Fruit fly (Drosophila melanogaster): ENCODE measurements around the gene PolZ2.

Gene PolZ2

DNA sequence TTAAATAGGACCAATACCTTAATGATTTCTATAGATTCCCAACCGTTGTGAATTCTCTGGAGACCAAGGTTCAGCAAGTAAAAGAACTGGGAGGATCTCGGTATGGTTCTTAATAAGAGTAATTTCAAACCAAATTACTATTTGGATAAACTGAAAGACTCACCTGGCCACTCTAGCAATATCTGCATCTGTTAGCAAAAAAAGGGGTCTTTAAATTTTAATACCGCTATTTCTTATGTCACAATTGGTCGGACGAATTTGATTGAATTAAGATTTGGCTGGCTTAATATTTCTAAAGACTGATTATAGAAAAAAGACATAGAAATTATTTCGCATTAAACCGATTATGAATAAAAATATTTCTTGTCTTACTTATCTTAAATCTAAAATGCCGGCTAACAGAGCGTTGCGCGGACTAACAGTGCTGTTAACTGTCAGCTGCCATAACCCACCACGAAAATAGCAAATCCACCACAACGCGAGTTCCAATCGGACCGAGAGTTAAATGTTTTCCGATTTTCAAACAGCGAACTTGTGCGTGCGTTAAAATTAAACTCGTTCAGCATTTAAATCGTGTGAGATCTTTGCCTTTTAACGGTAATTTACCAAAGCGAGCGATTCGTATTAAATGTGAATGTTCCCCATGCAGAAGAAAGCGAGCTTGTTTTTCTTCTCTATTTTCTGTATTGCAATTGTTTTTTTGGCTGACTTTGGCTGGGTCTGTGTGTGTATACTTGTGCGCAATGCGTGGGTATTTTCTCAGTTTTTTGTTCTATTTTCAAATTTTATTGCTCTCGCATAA lies 17.8 kb upstream of the PolZ2 start, which contains the start of gene CRMP:
CRMP (plus strand) TSS at position 474 of the 802 bp plus-strand sequence.
- no peak for TF ChIP-seq CG11902 (GFP tag; optimal IDR thresholded peaks at IDR 0.05)
- TF ChIP-seq CG6808 (GFP tag; optimal IDR thresholded peaks at IDR 0.05): peak; percentile 48
- TF ChIP-seq salr (GFP tag; optimal IDR thresholded peaks at IDR 0.05): no peak
- no peak for TF ChIP-seq esn (GFP tag; optimal IDR thresholded peaks at IDR 0.05)
- TF ChIP-seq net (GFP tag; optimal IDR thresholded peaks at IDR 0.05): no peak
- no peak for TF ChIP-seq topi (GFP tag; optimal IDR thresholded peaks at IDR 0.05)
- no peak for TF ChIP-seq Hr4 (GFP tag; optimal IDR thresholded peaks at IDR 0.05)
- TF ChIP-seq dac (GFP tag; optimal IDR thresholded peaks at IDR 0.05): no peak
- no peak for TF ChIP-seq spab (GFP tag; optimal IDR thresholded peaks at IDR 0.05)
- TF ChIP-seq CG31627 (GFP tag; optimal IDR thresholded peaks at IDR 0.05): no peak
- TF ChIP-seq dsx (GFP tag; optimal IDR thresholded peaks at IDR 0.05; ENCODE audit: poor library complexity, severe bottlenecking): peak; percentile 17
- TF ChIP-seq CG9139 (GFP tag; optimal IDR thresholded peaks at IDR 0.05): peak; percentile 33
- TF ChIP-seq Eip78C (GFP tag): peak; percentile 52
- TF ChIP-seq Eip93F (GFP tag; optimal IDR thresholded peaks at IDR 0.05): no peak
- no peak for TF ChIP-seq CG6163 (GFP tag; IDR thresholded peaks at IDR 0.05)
- no peak for TF ChIP-seq Lpt (GFP tag; optimal IDR thresholded peaks at IDR 0.05)
- peak; percentile 13 to 50 for TF ChIP-seq ss (GFP tag; optimal IDR thresholded peaks at IDR 0.05)
- TF ChIP-seq Eip75B (GFP tag; optimal IDR thresholded peaks at IDR 0.05): no peak
- TF ChIP-seq OdsH (GFP tag; optimal IDR thresholded peaks at IDR 0.05): no peak
- TF ChIP-seq CG8119 (GFP tag; IDR thresholded peaks at IDR 0.05): 0 out of 3 replicates have a peak, but pooled peaks have one; percentile 44
- peak; percentile 0 for TF ChIP-seq CG16779 (tag; optimal IDR thresholded peaks at IDR 0.05)
- peak; percentile 45 for TF ChIP-seq CG6854 (GFP tag; optimal IDR thresholded peaks at IDR 0.05)
- peak; percentile 31; the same call in 1 of the 2 replicates for TF ChIP-seq CG15336 (GFP tag; IDR thresholded peaks at IDR 0.05)
- peak; percentile 4 for TF ChIP-seq CG1621 (tag; optimal IDR thresholded peaks at IDR 0.05)
- peak; percentile 62 for TF ChIP-seq CG6276 (GFP tag; optimal IDR thresholded peaks at IDR 0.05)

DNA sequence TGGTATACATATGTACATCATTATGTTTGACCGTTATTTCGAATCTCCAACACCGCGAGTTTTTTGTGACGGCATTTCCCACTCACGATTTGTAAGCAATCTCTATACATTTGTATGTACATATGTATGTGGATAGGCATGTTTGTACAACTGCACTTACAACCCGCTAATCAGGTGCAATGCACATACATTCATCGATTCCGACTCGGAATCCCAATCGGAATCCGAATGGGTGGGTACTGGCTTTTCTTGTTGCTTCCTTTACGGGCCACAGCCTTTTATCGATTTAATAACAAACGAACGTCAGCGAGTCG lies 17.3 kb upstream of the PolZ2 start:
- TF ChIP-seq CG11902 (GFP tag; optimal IDR thresholded peaks at IDR 0.05) (no peak), CG4318 (GFP tag; optimal IDR thresholded peaks at IDR 0.05) (no peak), dsx (GFP tag; optimal IDR thresholded peaks at IDR 0.05; ENCODE audit: poor library complexity, severe bottlenecking) (no peak), CG7368 (GFP tag; optimal IDR thresholded peaks at IDR 0.05) (no peak), OdsH (GFP tag; optimal IDR thresholded peaks at IDR 0.05) (no peak), Eip78C (GFP tag) (peak; percentile 53)

- TF ChIP-seq CG8119 (GFP tag; IDR thresholded peaks at IDR 0.05) (no peak), Eip78C (GFP tag) (peak; percentile 12), CG11902 (GFP tag; optimal IDR thresholded peaks at IDR 0.05) (no peak), CG31627 (GFP tag; optimal IDR thresholded peaks at IDR 0.05) (no peak), Ets96B (tag; optimal IDR thresholded peaks at IDR 0.05) (no peak), CG16779 (tag; optimal IDR thresholded peaks at IDR 0.05) (no peak), lz (GFP tag; optimal IDR thresholded peaks at IDR 0.05) (no peak), CG4318 (GFP tag; optimal IDR thresholded peaks at IDR 0.05) (no peak), dsx (GFP tag; optimal IDR thresholded peaks at IDR 0.05; ENCODE audit: poor library complexity, severe bottlenecking) (peak; percentile 45), fd85E (GFP tag; optimal IDR thresholded peaks at IDR 0.05) (no peak), CG8319 (GFP tag; optimal IDR thresholded peaks at IDR 0.05) (no peak), CG6276 (GFP tag; optimal IDR thresholded peaks at IDR 0.05) (no peak), fd59A (GFP tag; optimal IDR thresholded peaks at IDR 0.05) (no peak), svp (GFP tag) (peak; percentile 90), Smox (GFP tag; optimal IDR thresholded peaks at IDR 0.05) (no peak), vri (GFP tag; optimal IDR thresholded peaks at IDR 0.05) (no peak)
These were observed 16.9 kb upstream of the PolZ2 start for dm6 chr3R:5571756-5572155.

Measured in whole organism, prepupa.